Fruit fly (Drosophila melanogaster) whole organism, adult: ENCODE data around the gene sev.

Experiments used
- CG11617 ChIP-seq: fragments of 200-800 bp; sonication (Bioruptor generic); optimal IDR thresholded peaks from 2 replicates; lab custom pipeline; 2017; ENCODE audit warnings: mild to moderate bottlenecking, missing biosample characterization, missing genetic modification reagents, missing genetic modification characterization
- CG5204 ChIP-seq: fragments of 200-800 bp; sonication (Bioruptor generic); optimal IDR thresholded peaks from 2 replicates; lab custom pipeline; 2016; ENCODE audit warnings: missing biosample characterization, missing genetic modification characterization
- CG7045 ChIP-seq: fragments of 200-800 bp; sonication (Bioruptor generic); optimal IDR thresholded peaks from 2 replicates; lab custom pipeline; 2017; ENCODE audit warnings: missing biosample characterization, mild to moderate bottlenecking, missing genetic modification characterization
- bab1 ChIP-seq: fragments of 200-800 bp; sonication (Bioruptor generic); optimal IDR thresholded peaks from 3 replicates; lab custom pipeline; 2019; ENCODE audit warnings: missing biosample characterization, mild to moderate bottlenecking, missing genetic modification characterization, moderate library complexity
- cnc ChIP-seq, 2 experiments: fragments of >200 bp; optimal IDR thresholded peaks; 2 replicates each; lab custom pipeline; 2017
- kay ChIP-seq: fragments of 200-800 bp; sonication (Bioruptor generic); peaks from one replicate; lab custom pipeline; 2016; ENCODE audit warnings: missing biosample characterization, missing genetic modification characterization, borderline replicate concordance
- ovo ChIP-seq: fragments of 200-800 bp; sonication (Bioruptor generic); optimal IDR thresholded peaks from 2 replicates; lab custom pipeline; 2016; ENCODE audit warnings: missing biosample characterization, missing genetic modification characterization
- pad ChIP-seq: fragments of 200-800 bp; sonication (Bioruptor generic); optimal IDR thresholded peaks from 3 replicates; lab custom pipeline; 2017; ENCODE audit warnings: missing biosample characterization, missing genetic modification characterization, mild to moderate bottlenecking, moderate library complexity, missing genetic modification reagents
- toe ChIP-seq: fragments of 200-800 bp; sonication (Bioruptor generic); optimal IDR thresholded peaks from 2 replicates; lab custom pipeline; 2016; ENCODE audit warnings: missing biosample characterization, missing genetic modification characterization

DNA sequence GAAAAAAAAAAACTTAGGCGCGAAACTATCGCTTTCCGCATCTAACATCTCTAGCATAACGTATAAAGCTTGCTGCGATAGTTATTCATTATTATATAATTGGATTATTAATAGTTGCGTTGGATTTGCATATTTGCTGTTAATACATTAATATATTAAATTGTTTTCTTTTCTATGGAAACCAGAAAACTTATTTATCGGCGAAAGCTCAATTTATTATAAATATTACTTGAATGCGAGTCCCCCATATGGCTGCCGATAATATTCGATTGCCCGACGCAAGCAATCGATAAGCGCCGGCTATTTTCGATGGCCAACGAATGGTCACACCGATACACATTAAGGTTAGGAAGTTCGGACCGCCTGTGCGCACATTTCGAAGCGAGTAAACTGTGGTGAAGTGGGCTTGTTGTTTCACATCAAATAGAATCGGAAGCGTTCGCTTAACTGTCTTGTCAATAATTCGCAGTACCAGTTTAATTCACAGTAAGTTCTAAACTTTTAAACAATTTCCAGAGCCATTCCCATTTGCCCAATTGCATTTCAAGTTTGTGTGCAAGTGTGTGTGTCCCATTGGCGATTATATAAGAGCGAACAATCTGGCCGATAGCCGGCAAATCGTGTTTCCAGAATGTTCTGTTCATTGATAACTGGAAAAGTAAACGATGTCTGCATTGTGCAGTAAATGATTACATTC, 22.2 kb upstream of the sev start, which contains the start of gene Hsp60A:
- no peak for TF ChIP-seq CG11617
- TF ChIP-seq CG5204 (GFP tag; lab: Kevin White, UChicago): no peak
- peak; percentile 33 for TF ChIP-seq toe (GFP tag; lab: Kevin White, UChicago)
- TF ChIP-seq bab1 (GFP tag; lab: Kevin White, UChicago): peak; percentile 84
- TF ChIP-seq kay (GFP tag; lab: Kevin White, UChicago): no peak
- TF ChIP-seq pad (GFP tag; lab: Kevin White, UChicago): peak; percentile 37
- TF ChIP-seq CG7045 (GFP tag; lab: Kevin White, UChicago): no peak
- peak; percentile 61 for TF ChIP-seq ovo (GFP tag; lab: Kevin White, UChicago)
- TF ChIP-seq cnc (optimal IDR thresholded peaks at IDR 0.05; lab: Kevin White, UChicago): no peak
